Fruit fly (Drosophila melanogaster): ENCODE results near the gene CG11656.
A peak's percentile ranks its signal among the peaks of the same experiment; 100 is the strongest.

The CG11656 gene

DNA sequence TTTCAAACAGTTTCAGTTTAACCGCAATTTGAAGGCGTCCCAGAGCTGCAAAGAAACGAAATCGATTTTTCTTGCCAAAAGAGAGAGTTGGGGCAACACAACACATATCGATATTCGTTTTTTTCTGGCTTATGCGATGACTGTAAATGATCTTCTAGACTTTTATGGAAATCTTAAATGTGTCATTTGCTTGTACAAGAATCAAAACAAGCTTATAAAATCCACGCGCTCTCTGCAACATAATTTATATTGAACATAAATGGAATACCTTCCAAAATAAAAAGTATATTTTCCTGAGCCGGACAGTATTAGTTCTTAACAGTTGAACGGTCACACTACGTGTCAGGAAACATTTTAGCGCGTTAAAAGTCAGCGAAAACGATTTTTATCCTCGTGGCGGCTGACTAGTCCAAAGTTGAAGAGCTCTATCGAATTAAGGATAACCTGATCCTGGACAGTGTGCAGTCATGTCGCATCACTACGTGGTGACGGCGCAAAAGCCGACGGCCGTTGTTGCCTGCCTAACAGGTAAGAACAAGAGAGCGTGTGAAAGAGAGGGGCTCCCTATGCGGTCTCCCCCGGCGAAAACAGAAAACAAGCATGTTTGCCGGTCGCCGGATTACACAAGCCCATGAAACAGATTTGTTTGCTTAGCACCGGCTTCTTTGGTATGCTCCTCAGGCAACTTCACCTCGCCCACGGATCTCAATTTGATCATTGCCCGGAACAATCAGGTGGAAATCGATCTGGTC lies 42.4 kb downstream of the CG11656 start, which contains the start of gene pic (continued):
- no peak for TF ChIP-seq CG7745 (tag; optimal IDR thresholded peaks at IDR 0.05)
- no peak for TF ChIP-seq sd (tag; optimal IDR thresholded peaks at IDR 0.05)
- no peak for TF ChIP-seq disco-r (GFP tag; optimal IDR thresholded peaks at IDR 0.05)
- peak; percentile 74 for TF ChIP-seq bbx (GFP tag; IDR thresholded peaks at IDR 0.05; ENCODE audit: partially characterized antibody)
- TF ChIP-seq Vsx1 (GFP tag; optimal IDR thresholded peaks at IDR 0.05) = no peak
- TF ChIP-seq kah (GFP tag; optimal IDR thresholded peaks at IDR 0.05) = no peak
- TF ChIP-seq shn (GFP tag; optimal IDR thresholded peaks at IDR 0.05) = no peak
- TF ChIP-seq Mad (GFP tag; optimal IDR thresholded peaks at IDR 0.05) = peak; percentile 22
- TF ChIP-seq nerfin-1 (tag; optimal IDR thresholded peaks at IDR 0.05) = no peak
- peak; percentile 16 for TF ChIP-seq NC2β (GFP tag; optimal IDR thresholded peaks at IDR 0.05)
- TF ChIP-seq CG7963 (GFP tag; IDR thresholded peaks at IDR 0.05; ENCODE audit: partially characterized antibody) = peak; percentile 36; the same call in 1 of the 3 replicates
- no peak for TF ChIP-seq da (GFP tag; optimal IDR thresholded peaks at IDR 0.05)
- TF ChIP-seq Lhr (GFP tag; optimal IDR thresholded peaks at IDR 0.05) = peak; percentile 50
- peak; percentile 81 for TF ChIP-seq CG16813 (GFP tag; IDR thresholded peaks at IDR 0.05; ENCODE audit: partially characterized antibody)
- TF ChIP-seq Neu2 (GFP tag; optimal IDR thresholded peaks at IDR 0.05; ENCODE audit: borderline replicate concordance) = no peak
- TF ChIP-seq stwl (tag; optimal IDR thresholded peaks at IDR 0.05) = peak; percentile 58
- no peak for TF ChIP-seq Stat92E (GFP tag; optimal IDR thresholded peaks at IDR 0.05)
- TF ChIP-seq tin (GFP tag; optimal IDR thresholded peaks at IDR 0.05) = no peak
- TF ChIP-seq CG8765 (GFP tag; IDR thresholded peaks at IDR 0.05) = no peak
- TF ChIP-seq Eip74EF (GFP tag; optimal IDR thresholded peaks at IDR 0.05) = no peak
- TF ChIP-seq CG11398 (GFP tag; optimal IDR thresholded peaks at IDR 0.05) = no peak
- TF ChIP-seq Dfd (GFP tag; optimal IDR thresholded peaks at IDR 0.05) = no peak
- no peak for TF ChIP-seq az2 (GFP tag; optimal IDR thresholded peaks at IDR 0.05)
- TF ChIP-seq Sox100B (GFP tag; optimal IDR thresholded peaks at IDR 0.05) = no peak
- no peak for TF ChIP-seq gcm (GFP tag; optimal IDR thresholded peaks at IDR 0.05)
- TF ChIP-seq Bteb2 (GFP tag; optimal IDR thresholded peaks at IDR 0.05) = no peak
- TF ChIP-seq CG3281 (GFP tag; optimal IDR thresholded peaks at IDR 0.05) = no peak
- no peak for TF ChIP-seq dan (GFP tag; IDR thresholded peaks at IDR 0.05)
- TF ChIP-seq sens (GFP tag) = peak; percentile 74
- no peak for TF ChIP-seq pros (GFP tag; optimal IDR thresholded peaks at IDR 0.05)
- TF ChIP-seq ash1 (GFP tag; optimal IDR thresholded peaks at IDR 0.05) = no peak
- TF ChIP-seq yki (optimal IDR thresholded peaks at IDR 0.05) = no peak
- no peak for TF ChIP-seq CG17612 (GFP tag; IDR thresholded peaks at IDR 0.05)
- TF ChIP-seq CG42726 (GFP tag; IDR thresholded peaks at IDR 0.05; ENCODE audit: partially characterized antibody) = no peak
- TF ChIP-seq inv (GFP tag; IDR thresholded peaks at IDR 0.05; ENCODE audit: partially characterized antibody) = peak; percentile 65
- no peak for TF ChIP-seq CG11093 (GFP tag; IDR thresholded peaks at IDR 0.05)
- TF ChIP-seq oc (tag; optimal IDR thresholded peaks at IDR 0.05) = no peak
- no peak for TF ChIP-seq CG5180 (GFP tag; optimal IDR thresholded peaks at IDR 0.05)
- TF ChIP-seq CG9817 (tag; optimal IDR thresholded peaks at IDR 0.05) = no peak
- TF ChIP-seq wor (GFP tag; IDR thresholded peaks at IDR 0.05) = no peak
- no peak for TF ChIP-seq CG2889 (GFP tag; IDR thresholded peaks at IDR 0.05)
- TF ChIP-seq Hr3 (GFP tag; optimal IDR thresholded peaks at IDR 0.05) = no peak
- no peak for TF ChIP-seq Adf1 (GFP tag; IDR thresholded peaks at IDR 0.05)
- no peak for TF ChIP-seq CG8388 (GFP tag; optimal IDR thresholded peaks at IDR 0.05)
- no peak for TF ChIP-seq CG15479 (GFP tag; optimal IDR thresholded peaks at IDR 0.05)
- TF ChIP-seq ftz-f1 (GFP tag; optimal IDR thresholded peaks at IDR 0.05) = no peak
- no peak for TF ChIP-seq dpn (GFP tag; optimal IDR thresholded peaks at IDR 0.05)
- TF ChIP-seq CG3847 (GFP tag; IDR thresholded peaks at IDR 0.05) = peak; percentile 25; the same call in 1 of the 2 replicates
- TF ChIP-seq CG17385 (GFP tag; optimal IDR thresholded peaks at IDR 0.05) = peak; percentile 86

Measured in whole organism, embryonic.